Fruit fly (Drosophila melanogaster) whole organism, embryonic: ENCODE measurements around the gene ftz-f1.

Experiments used
- Asciz ChIP-seq: fragments of 200-800 bp; sonication (Bioruptor generic); optimal IDR thresholded peaks from 2 replicates; lab custom pipeline; 2017; ENCODE audit warnings: missing biosample characterization, mild to moderate bottlenecking, missing genetic modification characterization, missing genetic modification reagents
- Awh ChIP-seq: fragments of 200-800 bp; sonication (Bioruptor generic); IDR thresholded peaks from 2 replicates; pipeline ENCODE4, ENCODE4 v1.3.6; 2022; ENCODE audit warnings: missing biosample characterization, missing genetic modification characterization
- Bdp1 ChIP-seq: fragments of 200-800 bp; sonication (Bioruptor generic); optimal IDR thresholded peaks from 3 replicates; lab custom pipeline; 2016; ENCODE audit warnings: missing biosample characterization, missing genetic modification characterization
- Bgb ChIP-seq: fragments of 200-800 bp; sonication (Bioruptor generic); IDR thresholded peaks from 2 replicates; pipeline ENCODE4 v1.3.6; 2022; ENCODE audit warnings: missing biosample characterization, missing genetic modification characterization; ENCODE audit not compliant: partially characterized antibody
- CG10267 ChIP-seq: fragments of 200-800 bp; sonication (Bioruptor generic); optimal IDR thresholded peaks from 2 replicates; lab custom pipeline; 2018; ENCODE audit warnings: missing biosample characterization, mild to moderate bottlenecking, missing genetic modification characterization, moderate library complexity
- CG10979 ChIP-seq: fragments of 200-800 bp; sonication (Bioruptor generic); optimal IDR thresholded peaks from 2 replicates; lab custom pipeline; 2018; ENCODE audit warnings: missing biosample characterization, mild to moderate bottlenecking, missing genetic modification characterization, moderate library complexity
- CG12769 ChIP-seq: fragments of 200-800 bp; sonication (Bioruptor generic); optimal IDR thresholded peaks from 2 replicates; lab custom pipeline; 2019; ENCODE audit warnings: missing biosample characterization, mild to moderate bottlenecking, missing genetic modification characterization, moderate library complexity
- CG12942 ChIP-seq: fragments of 200-800 bp; sonication (Bioruptor generic); optimal IDR thresholded peaks from 3 replicates; lab custom pipeline; 2016; ENCODE audit warnings: missing biosample characterization, missing genetic modification characterization
- CG14667 ChIP-seq: fragments of 200-800 bp; sonication (Bioruptor generic); IDR thresholded peaks from 2 replicates; pipeline ENCODE4 v1.3.6; 2022; ENCODE audit warnings: missing biosample characterization, missing genetic modification characterization
- CG15011 ChIP-seq: fragments of 200-800 bp; sonication (Bioruptor generic); optimal IDR thresholded peaks from 3 replicates; lab custom pipeline; 2018; ENCODE audit warnings: missing biosample characterization, mild to moderate bottlenecking, missing genetic modification characterization
- CG15514 ChIP-seq: fragments of 200-800 bp; sonication (Bioruptor generic); optimal IDR thresholded peaks from 3 replicates; lab custom pipeline; 2017; ENCODE audit warnings: missing biosample characterization, missing genetic modification characterization, mild to moderate bottlenecking, moderate library complexity, missing genetic modification reagents
- CG16815 ChIP-seq: fragments of 200-800 bp; sonication (Bioruptor generic); optimal IDR thresholded peaks from 3 replicates; lab custom pipeline; 2017; ENCODE audit warnings: missing biosample characterization, mild to moderate bottlenecking, missing genetic modification characterization
- CG17802 ChIP-seq: fragments of 200-800 bp; sonication (Bioruptor generic); optimal IDR thresholded peaks from 2 replicates; lab custom pipeline; 2018; ENCODE audit warnings: missing biosample characterization, mild to moderate bottlenecking, missing genetic modification characterization, moderate library complexity
- CG18619 ChIP-seq: fragments of 200-800 bp; sonication (Bioruptor generic); optimal IDR thresholded peaks from 3 replicates; lab custom pipeline; 2017; ENCODE audit warnings: missing biosample characterization, mild to moderate bottlenecking, missing genetic modification characterization
- CG4730 ChIP-seq: fragments of 200-800 bp; sonication (Bioruptor generic); IDR thresholded peaks from 2 replicates; pipeline ENCODE4 v1.3.6; 2022; ENCODE audit warnings: missing biosample characterization, missing genetic modification characterization
- CG6175 ChIP-seq: fragments of 200-800 bp; sonication (Bioruptor generic); IDR thresholded peaks from 3 replicates; pipeline ENCODE4 v1.3.6; 2022; ENCODE audit warnings: missing biosample characterization, missing genetic modification characterization
- CG6765 ChIP-seq: fragments of 200-800 bp; sonication (Bioruptor generic); optimal IDR thresholded peaks from 3 replicates; lab custom pipeline; 2017; ENCODE audit warnings: missing biosample characterization, mild to moderate bottlenecking, missing genetic modification characterization
- CG6854 ChIP-seq: fragments of 200-800 bp; sonication (Bioruptor generic); optimal IDR thresholded peaks from 3 replicates; lab custom pipeline; 2017; ENCODE audit warnings: missing biosample characterization, mild to moderate bottlenecking, missing genetic modification characterization
- CG8089 ChIP-seq: fragments of 200-800 bp; sonication (Bioruptor generic); optimal IDR thresholded peaks from 3 replicates; lab custom pipeline; 2016; ENCODE audit warnings: missing biosample characterization, missing genetic modification characterization
- CG8359 ChIP-seq: fragments of 200-800 bp; sonication (Bioruptor generic); optimal IDR thresholded peaks from 2 replicates; lab custom pipeline; 2017; ENCODE audit warnings: missing biosample characterization, mild to moderate bottlenecking, missing genetic modification characterization, borderline replicate concordance
- CG9437 ChIP-seq: fragments of 200-800 bp; sonication (Bioruptor generic); optimal IDR thresholded peaks from 2 replicates; lab custom pipeline; 2018; ENCODE audit warnings: missing biosample characterization, mild to moderate bottlenecking, missing genetic modification characterization
- Dll ChIP-seq: fragments of 200-800 bp; sonication (Bioruptor generic); IDR thresholded peaks from 4 replicates; pipeline ENCODE4 v1.3.6; 2022; ENCODE audit warnings: missing biosample characterization, missing genetic modification characterization; ENCODE audit not compliant: partially characterized antibody
- Hsf ChIP-seq: fragments of 200-800 bp; sonication (Bioruptor generic); optimal IDR thresholded peaks from 3 replicates; lab custom pipeline; 2016; ENCODE audit warnings: missing biosample characterization, missing genetic modification characterization
- Med ChIP-seq: fragments of 200-800 bp; sonication (Bioruptor generic); peaks from one replicate; lab custom pipeline; 2016; ENCODE audit warnings: missing biosample characterization, missing genetic modification characterization, mild to moderate bottlenecking, inconsistent platforms, moderate library complexity
- Nf-YB ChIP-seq: fragments of 200-800 bp; sonication (Bioruptor generic); optimal IDR thresholded peaks from 3 replicates; lab custom pipeline; 2019; ENCODE audit warnings: missing biosample characterization, mild to moderate bottlenecking, missing genetic modification characterization, moderate library complexity
- Ptx1 ChIP-seq: fragments of 200-800 bp; sonication (Bioruptor generic); IDR thresholded peaks from 2 replicates; pipeline ENCODE4 v1.3.6; 2022; ENCODE audit warnings: missing biosample characterization, missing genetic modification characterization
- Sox102F ChIP-seq: fragments of 200-800 bp; sonication (Bioruptor generic); optimal IDR thresholded peaks from 2 replicates; lab custom pipeline; 2018; ENCODE audit warnings: missing biosample characterization, mild to moderate bottlenecking, missing genetic modification characterization, moderate library complexity
- abd-A ChIP-seq: fragments of 200-800 bp; sonication (Bioruptor generic); optimal IDR thresholded peaks from 3 replicates; lab custom pipeline; 2019; ENCODE audit warnings: missing biosample characterization, mild to moderate bottlenecking, missing genetic modification characterization, moderate library complexity
- ci ChIP-seq: fragments of 200-800 bp; sonication (Bioruptor generic); IDR thresholded peaks from 3 replicates; pipeline ENCODE4 v1.3.6; 2022; ENCODE audit warnings: missing biosample characterization, missing genetic modification characterization
- dan ChIP-seq: fragments of 200-800 bp; sonication (Bioruptor generic); IDR thresholded peaks from 2 replicates; pipeline ENCODE4 v1.3.6; 2022; ENCODE audit warnings: missing biosample characterization, missing genetic modification characterization
- disco-r ChIP-seq: fragments of 200-800 bp; sonication (Bioruptor generic); optimal IDR thresholded peaks from 2 replicates; lab custom pipeline; 2016; ENCODE audit warnings: missing biosample characterization, missing genetic modification characterization
- gro ChIP-seq: fragments of 200-800 bp; sonication (Bioruptor generic); optimal IDR thresholded peaks from 2 replicates; lab custom pipeline; 2016; ENCODE audit warnings: missing biosample characterization, missing genetic modification characterization
- lilli ChIP-seq: fragments of 200-800 bp; sonication (Bioruptor generic); optimal IDR thresholded peaks from 3 replicates; lab custom pipeline; 2016; ENCODE audit warnings: missing biosample characterization, missing genetic modification characterization
- phol ChIP-seq: fragments of 200-800 bp; sonication (Bioruptor generic); optimal IDR thresholded peaks from 3 replicates; lab custom pipeline; 2018; ENCODE audit warnings: missing biosample characterization, mild to moderate bottlenecking, missing genetic modification characterization, moderate library complexity
- run ChIP-seq: fragments of 200-800 bp; sonication (Bioruptor generic); optimal IDR thresholded peaks from 3 replicates; lab custom pipeline; 2018; ENCODE audit warnings: missing biosample characterization, mild to moderate bottlenecking, missing genetic modification characterization
- sc ChIP-seq, 3 experiments: fragments of >200 bp in 2 of 3; fragments of 200-800 bp in 1 of 3; sonication (Bioruptor generic) in 1 of 3; optimal IDR thresholded peaks; 2 replicates in 2 of 3; 3 replicates in 1 of 3; lab custom pipeline; 2017; ENCODE audit warnings: mild to moderate bottlenecking in 1 of 3, missing biosample characterization in 1 of 3, missing genetic modification characterization in 1 of 3, missing genetic modification reagents in 1 of 3
- sim ChIP-seq: fragments of 200-800 bp; sonication (Bioruptor generic); IDR thresholded peaks from 2 replicates; pipeline ENCODE4 v1.3.6; 2022; ENCODE audit warnings: missing biosample characterization, missing genetic modification characterization
- sima ChIP-seq: fragments of 200-800 bp; sonication (Bioruptor generic); optimal IDR thresholded peaks from 2 replicates; lab custom pipeline; 2016; ENCODE audit warnings: missing biosample characterization, missing genetic modification characterization
- stwl ChIP-seq: fragments of 200-800 bp; sonication (Bioruptor generic); optimal IDR thresholded peaks from 3 replicates; lab custom pipeline; 2018; ENCODE audit warnings: missing biosample characterization, mild to moderate bottlenecking, missing genetic modification characterization, moderate library complexity
- toy ChIP-seq: fragments of 200-800 bp; sonication (Bioruptor generic); IDR thresholded peaks from 2 replicates; pipeline ENCODE4 v1.3.6; 2022; ENCODE audit warnings: missing biosample characterization, missing genetic modification characterization
- trh ChIP-seq: fragments of 200-800 bp; sonication (Bioruptor generic); optimal IDR thresholded peaks from 2 replicates; lab custom pipeline; 2016; ENCODE audit warnings: missing biosample characterization, missing genetic modification characterization
- ttk ChIP-seq: fragments of 200-800 bp; sonication (Bioruptor generic); IDR thresholded peaks from 2 replicates; pipeline ENCODE4 v2.1.2; 2022; ENCODE audit warnings: missing biosample characterization, missing genetic modification characterization
- unpg ChIP-seq: fragments of 200-800 bp; sonication (Bioruptor generic); optimal IDR thresholded peaks from 3 replicates; lab custom pipeline; 2018; ENCODE audit warnings: missing biosample characterization, mild to moderate bottlenecking, missing genetic modification characterization, moderate library complexity

The ftz-f1 gene

dm6 chr3L:18801194-18801695, at the start of gene ftz-f1 (continued):
- TF ChIP-seq Bgb (GFP tag; lab: Robert Waterston, UW) (peak; percentile 97), Med (peak; percentile 69), CG12942 (GFP tag; lab: Kevin White, UChicago) (no peak), Awh (GFP tag; lab: Robert Waterston, UW) (no peak), CG15514 (GFP tag; lab: Kevin White, UChicago) (no peak), CG6175 (GFP tag; lab: Robert Waterston, UW) (no peak), CG12769 (tag; lab: Kevin White, UChicago) (peak; percentile 100), CG18619 (GFP tag; lab: Kevin White, UChicago) (no peak), CG8359 (GFP tag; lab: Kevin White, UChicago) (no peak), disco-r (no peak), CG16815 (no peak), CG15011 (no peak), sim (no peak; the same call in 1 of the 2 replicates), CG10979 (no peak), Bdp1 (peak; percentile 8), CG17802 (tag; lab: Kevin White, UChicago) (no peak), phol (tag; lab: Kevin White, UChicago) (no peak), abd-A (tag; lab: Kevin White, UChicago) (no peak), run (tag; lab: Kevin White, UChicago) (no peak), Asciz (GFP tag; lab: Kevin White, UChicago) (no peak), Sox102F (GFP tag; lab: Kevin White, UChicago) (no peak), Nf-YB (GFP tag; lab: Kevin White, UChicago) (peak; percentile 32), stwl (tag; lab: Kevin White, UChicago) (peak; percentile 42), ci (GFP tag; lab: Robert Waterston, UW) (no peak; the same call in 2 of the 3 replicates), lilli (GFP tag; lab: Kevin White, UChicago) (peak; percentile 15), CG4730 (GFP tag; lab: Robert Waterston, UW) (no peak), CG9437 (GFP tag; lab: Kevin White, UChicago) (no peak), Ptx1 (GFP tag; lab: Robert Waterston, UW) (no peak), gro (GFP tag; lab: Kevin White, UChicago) (peak; percentile 71), CG10267 (tag; lab: Kevin White, UChicago) (no peak), CG6765 (GFP tag; lab: Kevin White, UChicago) (peak; percentile 55), toy (no peak), dan (GFP tag; lab: Robert Waterston, UW) (no peak), CG6854 (GFP tag; lab: Kevin White, UChicago) (no peak), unpg (GFP tag; lab: Kevin White, UChicago) (no peak), Dll (GFP tag; lab: Robert Waterston, UW) (peak; percentile 76), sima (GFP tag; lab: Kevin White, UChicago) (no peak), CG8089 (GFP tag; lab: Kevin White, UChicago) (no peak), trh (GFP tag; lab: Kevin White, UChicago) (no peak), ttk (no peak), Hsf (GFP tag; lab: Kevin White, UChicago) (no peak), sc (optimal IDR thresholded peaks at IDR 0.05; lab: Kevin White, UChicago) (no peak), sc (GFP tag; optimal IDR thresholded peaks at IDR 0.05; lab: Kevin White, UChicago) (no peak), CG14667 (GFP tag; lab: Robert Waterston, UW) (no peak)
